Worm (Caenorhabditis elegans) whole organism, young adult: ENCODE data around the gene ins-21.

Experiments used
- B0336.3 ChIP-seq: fragments of 200-800 bp; sonication (Bioruptor generic); IDR thresholded peaks from 2 replicates; pipeline ENCODE4 v1.3.6; 2022; ENCODE audit warnings: missing genetic modification characterization, missing compliant biosample characterization
- C06A6.2 ChIP-seq: fragments of 200-800 bp; sonication (Bioruptor generic); conservative IDR thresholded peaks from 2 replicates; pipeline ENCODE4 v1.3.6; 2022; ENCODE audit warnings: missing genetic modification characterization, missing compliant biosample characterization
- F49E8.2 ChIP-seq: sonication (generic microtip); optimal IDR thresholded peaks from 3 replicates; lab custom pipeline; 2017; ENCODE audit warnings: missing genetic modification characterization, mild to moderate bottlenecking, missing compliant biosample characterization, antibody characterized with exemption, moderate library complexity; ENCODE audit not compliant: insufficient read depth
- K12H6.12 ChIP-seq: fragments of 200-800 bp; sonication (Bioruptor generic); optimal IDR thresholded peaks from 2 replicates; lab custom pipeline; 2018; ENCODE audit warnings: mild to moderate bottlenecking, missing genetic modification characterization, missing compliant biosample characterization
- Y53F4B.3 ChIP-seq: fragments of 200-800 bp; sonication (Bioruptor generic); IDR thresholded peaks from 2 replicates; pipeline ENCODE4 v1.3.6; 2022; ENCODE audit warnings: missing genetic modification reagents, missing genetic modification characterization, missing compliant biosample characterization
- Y67H2A.10 ChIP-seq: fragments of 200-800 bp; sonication (Bioruptor generic); conservative IDR thresholded peaks from 2 replicates; pipeline ENCODE4 v1.3.6; 2022; ENCODE audit warnings: missing genetic modification reagents, missing genetic modification characterization, missing compliant biosample characterization
- atf-7 ChIP-seq: sonication (generic microtip); optimal IDR thresholded peaks from 2 replicates; lab custom pipeline; 2017; ENCODE audit warnings: mild to moderate bottlenecking, missing genetic modification characterization, missing compliant biosample characterization
- attf-3 ChIP-seq: fragments of 200-800 bp; sonication (Bioruptor generic); conservative IDR thresholded peaks from 2 replicates; pipeline ENCODE4 v1.3.6; 2022; ENCODE audit warnings: missing genetic modification reagents, missing genetic modification characterization, missing compliant biosample characterization
- cebp-2 ChIP-seq: fragments of 200-800 bp; sonication (Bioruptor generic); IDR thresholded peaks from 2 replicates; pipeline ENCODE4 v1.3.6; 2022; ENCODE audit warnings: missing genetic modification characterization, missing compliant biosample characterization
- ceh-40 ChIP-seq: fragments of 200-800 bp; sonication (Bioruptor generic); IDR thresholded peaks from 2 replicates; pipeline ENCODE4 v1.3.6; 2022; ENCODE audit warnings: missing genetic modification characterization, missing compliant biosample characterization
- ceh-79 ChIP-seq: sonication (generic microtip); optimal IDR thresholded peaks from 2 replicates; lab custom pipeline; 2017; ENCODE audit warnings: mild to moderate bottlenecking, missing genetic modification characterization, missing compliant biosample characterization
- dox-1 ChIP-seq: fragments of 200-800 bp; sonication (Bioruptor generic); IDR thresholded peaks from 2 replicates; pipeline ENCODE4 v1.3.6; 2022; ENCODE audit warnings: missing genetic modification reagents, missing genetic modification characterization, missing compliant biosample characterization
- egrh-3 ChIP-seq: fragments of 200-800 bp; sonication (Bioruptor generic); IDR thresholded peaks from 2 replicates; pipeline ENCODE4 v1.3.6; 2022; ENCODE audit warnings: missing genetic modification reagents, missing genetic modification characterization, missing compliant biosample characterization
- hlh-12 ChIP-seq: sonication (generic microtip); optimal IDR thresholded peaks from 2 replicates; lab custom pipeline; 2016; ENCODE audit warnings: missing genetic modification characterization, missing compliant biosample characterization
- hlh-26 ChIP-seq: fragments of 200-800 bp; sonication (Bioruptor generic); conservative IDR thresholded peaks from 2 replicates; pipeline ENCODE4 v1.3.6; 2022; ENCODE audit warnings: missing genetic modification reagents, missing genetic modification characterization, missing compliant biosample characterization
- let-526 ChIP-seq: fragments of 200-800 bp; sonication (Bioruptor generic); IDR thresholded peaks from 2 replicates; pipeline ENCODE4 v1.3.6; 2022; ENCODE audit warnings: missing genetic modification reagents, missing genetic modification characterization, missing compliant biosample characterization
- let-607 ChIP-seq, 2 experiments: fragments of 200-800 bp in 1 of 2; sonication (Bioruptor generic) in 1 of 2; sonication (generic microtip) in 1 of 2; optimal IDR thresholded peaks; 2 replicates each; lab custom pipeline; 2016 to 2018; ENCODE audit warnings: mild to moderate bottlenecking in 2 of 2, missing compliant biosample characterization in 2 of 2, missing genetic modification characterization in 2 of 2, moderate library complexity in 2 of 2, missing genotype in 1 of 2
- lin-40 ChIP-seq: sonication (generic microtip); optimal IDR thresholded peaks from 2 replicates; lab custom pipeline; 2016; ENCODE audit warnings: missing genetic modification characterization, mild to moderate bottlenecking, missing compliant biosample characterization, missing genotype, missing genetic modification reagents
- madf-10 ChIP-seq: sonication (generic microtip); optimal IDR thresholded peaks from 2 replicates; lab custom pipeline; 2016; ENCODE audit warnings: mild to moderate bottlenecking, missing genetic modification characterization, missing compliant biosample characterization
- madf-8 ChIP-seq: fragments of 200-800 bp; sonication (Bioruptor generic); conservative IDR thresholded peaks from 2 replicates; pipeline ENCODE4 v1.3.6; 2022; ENCODE audit warnings: missing genetic modification reagents, missing genetic modification characterization, missing compliant biosample characterization
- mcd-1 ChIP-seq: fragments of 200-800 bp; sonication (Bioruptor generic); IDR thresholded peaks from 2 replicates; pipeline ENCODE4 v1.3.6; 2022; ENCODE audit warnings: missing genetic modification reagents, missing genetic modification characterization, missing compliant biosample characterization
- nfya-1 ChIP-seq: sonication (generic microtip); optimal IDR thresholded peaks from 2 replicates; lab custom pipeline; 2017; ENCODE audit warnings: antibody characterized with exemption, missing compliant biosample characterization, missing genetic modification characterization, borderline replicate concordance; ENCODE audit not compliant: insufficient read depth
- nfyb-1 ChIP-seq: fragments of 200-800 bp; sonication (Bioruptor generic); IDR thresholded peaks from 2 replicates; pipeline ENCODE4 v1.3.6; 2022; ENCODE audit warnings: missing genetic modification reagents, missing genetic modification characterization, missing compliant biosample characterization
- nhr-27 ChIP-seq: fragments of 200-800 bp; sonication (Bioruptor generic); optimal IDR thresholded peaks from 2 replicates; lab custom pipeline; 2018; ENCODE audit warnings: mild to moderate bottlenecking, missing genetic modification characterization, moderate library complexity, missing compliant biosample characterization
- repo-1 ChIP-seq: sonication (generic microtip); optimal IDR thresholded peaks from 2 replicates; lab custom pipeline; 2017; ENCODE audit warnings: mild to moderate bottlenecking, missing genetic modification characterization, missing compliant biosample characterization
- sdz-38 ChIP-seq: sonication (generic microtip); optimal IDR thresholded peaks from 2 replicates; lab custom pipeline; 2016; ENCODE audit warnings: missing genotype, missing genetic modification characterization, missing compliant biosample characterization
- sea-2 ChIP-seq: fragments of 200-800 bp; sonication (Bioruptor generic); IDR thresholded peaks from 2 replicates; pipeline ENCODE4 v1.3.6; 2022; ENCODE audit warnings: missing genetic modification characterization, missing compliant biosample characterization
- snpc-1.3 ChIP-seq: sonication (generic microtip); optimal IDR thresholded peaks from 2 replicates; lab custom pipeline; 2017; ENCODE audit warnings: missing genetic modification characterization, mild to moderate bottlenecking, missing compliant biosample characterization, antibody characterized with exemption, moderate library complexity, missing genotype, missing genetic modification reagents; ENCODE audit not compliant: insufficient read depth
- somi-1 ChIP-seq: fragments of 200-800 bp; sonication (Bioruptor generic); optimal IDR thresholded peaks from 2 replicates; lab custom pipeline; 2018; ENCODE audit warnings: mild to moderate bottlenecking, missing genetic modification characterization, missing compliant biosample characterization
- zfh-2 ChIP-seq: fragments of 200-800 bp; sonication (Bioruptor generic); conservative IDR thresholded peaks from 2 replicates; pipeline ENCODE4 v1.3.6; 2022; ENCODE audit warnings: missing genetic modification reagents, missing genetic modification characterization, missing compliant biosample characterization

The ins-21 gene

DNA sequence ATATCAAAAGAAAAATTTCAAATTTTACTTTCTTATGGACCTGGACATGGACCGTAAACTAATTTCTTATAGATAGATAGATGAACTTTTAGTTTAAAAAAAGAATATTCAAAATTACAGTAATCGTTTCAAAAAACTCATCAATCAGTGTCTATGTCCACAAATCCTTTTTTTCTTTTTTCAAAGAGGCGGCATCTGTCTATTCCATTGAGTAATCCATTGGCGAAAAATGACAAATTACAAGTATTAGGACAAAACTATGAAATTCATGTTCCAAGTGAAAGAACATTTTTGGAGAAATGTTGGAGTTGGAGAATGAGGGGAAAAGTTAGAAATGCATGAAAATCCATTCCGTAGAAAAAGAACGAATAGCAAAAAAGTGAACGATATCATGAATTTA lies 38.0 kb upstream of the ins-21 start:
- TF ChIP-seq repo-1 (tag; lab: Kevin White, UChicago), result no peak
- no peak for TF ChIP-seq cebp-2
- no peak for TF ChIP-seq B0336.3 (GFP tag; lab: Robert Waterston, UW)
- TF ChIP-seq atf-7 (tag; lab: Kevin White, UChicago), result no peak

DNA sequence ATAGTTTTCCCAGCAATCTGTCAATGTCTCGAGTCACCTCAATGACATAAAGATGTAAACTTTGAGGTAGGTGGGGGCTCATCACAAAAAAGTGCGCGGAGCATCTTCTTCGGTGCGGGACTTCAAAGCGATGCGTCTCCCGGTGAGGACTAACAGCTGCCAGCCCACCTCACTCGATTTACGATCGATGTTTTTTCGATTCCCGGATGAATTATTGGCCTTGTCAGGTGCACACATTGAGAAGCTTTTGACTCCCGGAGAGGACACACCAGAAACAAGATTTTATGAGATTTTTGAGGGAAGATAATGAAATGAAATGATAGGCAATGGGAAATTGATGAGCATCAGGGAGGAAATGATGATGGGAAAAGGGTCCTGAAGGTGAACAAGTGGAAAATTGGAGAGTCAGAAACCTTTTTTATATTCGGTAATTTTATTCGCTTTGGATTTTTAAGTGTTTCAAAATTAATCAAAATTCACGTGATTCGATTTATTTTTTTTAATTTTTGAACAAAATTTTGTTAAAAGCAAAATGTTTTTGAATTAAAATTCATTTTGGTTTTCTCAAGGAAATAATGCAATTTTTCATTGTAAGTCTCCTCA lies 36.6 kb upstream of the ins-21 start, which contains the start of gene C05B5.12:
Gene C05B5.12, plus strand, starts transcription at position 553 of the 603 bp plus-strand sequence.
- TF ChIP-seq let-526 (GFP tag; lab: Robert Waterston, UW), result no peak

DNA sequence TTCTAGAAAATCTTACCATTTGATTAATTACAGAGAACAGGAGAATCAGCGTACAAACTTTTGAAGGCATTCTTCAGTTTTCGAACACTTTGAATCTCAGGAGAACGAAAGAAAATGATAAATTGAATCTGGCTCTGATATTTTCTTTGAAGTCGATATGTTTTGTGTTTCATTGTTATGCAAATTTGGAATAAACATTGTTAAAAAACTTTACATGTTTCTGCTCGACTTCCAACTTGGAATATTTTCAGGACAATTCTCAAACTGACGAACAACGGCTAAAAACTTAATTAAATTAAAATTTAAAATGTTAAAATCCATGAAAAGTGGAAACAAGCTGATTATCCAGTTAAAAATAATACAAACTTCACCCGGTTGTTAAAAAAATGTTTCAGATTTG lies 35.2 kb upstream of the ins-21 start, which contains the start of gene C05B5.1:
Gene C05B5.1, minus strand, starts transcription at position 101 of the 400 bp plus-strand sequence.
- no peak for TF ChIP-seq nhr-27
- TF ChIP-seq snpc-1.3 (tag; lab: Kevin White, UChicago), result no peak
- no peak for TF ChIP-seq dox-1 (GFP tag; lab: Robert Waterston, UW)
- no peak for TF ChIP-seq Y53F4B.3
- TF ChIP-seq somi-1 (GFP tag; lab: Kevin White, UChicago), result no peak
- TF ChIP-seq egrh-3 (GFP tag; lab: Robert Waterston, UW), result no peak

DNA sequence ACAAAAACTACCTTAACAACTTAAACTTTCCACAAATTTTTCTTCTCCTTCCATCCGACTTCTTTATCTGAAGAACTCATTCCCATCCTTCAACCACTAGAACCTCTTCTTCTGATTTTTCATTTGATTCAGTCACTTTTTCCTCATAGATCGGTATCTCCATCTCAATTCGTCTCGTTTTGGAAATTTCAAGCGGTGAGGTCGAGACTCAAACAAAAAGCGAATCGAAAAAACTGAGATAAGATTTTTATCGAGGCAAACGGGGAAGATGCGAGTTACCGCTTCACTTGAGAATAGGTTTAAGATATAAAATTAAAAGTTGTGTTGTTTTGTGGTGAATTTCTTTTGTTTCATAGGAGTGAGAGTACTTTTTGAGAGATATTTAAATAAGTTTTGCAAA lies 32.2 kb upstream of the ins-21 start:
- TF ChIP-seq lin-40 (no peak), madf-10 (tag; lab: Kevin White, UChicago) (no peak), nfya-1 (tag; lab: Kevin White, UChicago) (no peak), K12H6.12 (tag; lab: Kevin White, UChicago) (no peak), madf-8 (GFP tag; lab: Robert Waterston, UW) (no peak), let-607 (tag; optimal IDR thresholded peaks at IDR 0.05; lab: Kevin White, UChicago) (no peak), attf-3 (no peak), sea-2 (GFP tag; lab: Robert Waterston, UW) (no peak), Y67H2A.10 (GFP tag; lab: Robert Waterston, UW) (no peak), hlh-12 (tag; lab: Kevin White, UChicago) (no peak), C06A6.2 (GFP tag; lab: Robert Waterston, UW) (no peak), sdz-38 (tag; lab: Kevin White, UChicago) (no peak), mcd-1 (no peak), let-526 (GFP tag; lab: Robert Waterston, UW) (no peak), ceh-79 (tag; lab: Kevin White, UChicago) (no peak), zfh-2 (no peak), F49E8.2 (tag; lab: Kevin White, UChicago) (no peak)
- TF ChIP-seq, all 124 proteins: peak for 0

DNA sequence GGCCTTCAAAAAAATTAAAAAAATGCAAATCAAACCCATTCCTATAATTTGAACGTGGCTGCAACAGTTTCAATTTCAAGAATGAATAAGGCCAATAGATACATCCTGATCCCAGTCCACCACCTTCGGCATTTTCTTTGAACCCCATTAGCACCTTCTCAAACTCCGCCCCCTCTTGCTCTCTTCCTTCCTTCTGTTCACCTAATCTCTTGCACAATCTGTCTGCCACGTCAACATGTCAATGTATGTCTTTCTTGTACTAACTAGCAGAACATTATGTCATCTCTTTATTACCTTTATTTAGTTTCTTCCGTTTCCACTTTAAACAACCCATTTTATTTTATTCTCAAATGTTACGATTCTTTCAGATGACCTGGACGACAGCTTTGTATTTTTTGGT lies 30.0 kb upstream of the ins-21 start, which contains the start of gene C05B5.4:
Gene C05B5.4, plus strand, starts transcription at position 351 of the 400 bp plus-strand sequence.
- TF ChIP-seq ceh-40 (GFP tag; lab: Robert Waterston, UW), result no peak
- TF ChIP-seq nfyb-1 (GFP tag; lab: Robert Waterston, UW), result no peak
- TF ChIP-seq hlh-26 (GFP tag; lab: Robert Waterston, UW), result no peak
